Fruit fly (Drosophila melanogaster): ENCODE data around the gene tin.

The tin gene

dm6 chr3R:21339006-21339420, 39.8 kb upstream of the tin start (continued):
- no peak for TF ChIP-seq wek (GFP tag; optimal IDR thresholded peaks at IDR 0.05)
- no peak for TF ChIP-seq dati (GFP tag; IDR thresholded peaks at IDR 0.05)
- TF ChIP-seq CG7271 (tag; optimal IDR thresholded peaks at IDR 0.05), result no peak
- no peak for TF ChIP-seq stwl (tag; optimal IDR thresholded peaks at IDR 0.05)
- TF ChIP-seq CG14014 (GFP tag; IDR thresholded peaks at IDR 0.05), result no peak
- no peak for TF ChIP-seq CG12744 (GFP tag; optimal IDR thresholded peaks at IDR 0.05)
- no peak for TF ChIP-seq CkIIα-i1 (GFP tag; IDR thresholded peaks at IDR 0.05)
- peak; percentile 4 for TF ChIP-seq CG18764 (GFP tag; optimal IDR thresholded peaks at IDR 0.05)
- peak; percentile 44 for TF ChIP-seq HHEX (GFP tag; optimal IDR thresholded peaks at IDR 0.05)
- no peak for TF ChIP-seq CG6272 (GFP tag; IDR thresholded peaks at IDR 0.05)
- peak; percentile 26 for TF ChIP-seq tin (GFP tag; optimal IDR thresholded peaks at IDR 0.05)
- TF ChIP-seq prd (optimal IDR thresholded peaks at IDR 0.05), result no peak
- peak; percentile 61; the same call in 2 of the 3 replicates for TF ChIP-seq prd (GFP tag; IDR thresholded peaks at IDR 0.05)
- TF ChIP-seq CG12942 (GFP tag; optimal IDR thresholded peaks at IDR 0.05), result no peak
- no peak for TF ChIP-seq ssp (GFP tag; IDR thresholded peaks at IDR 0.05)
- peak; percentile 26; the same call in 1 of the 2 replicates for TF ChIP-seq ttk (GFP tag; IDR thresholded peaks at IDR 0.05)
- TF ChIP-seq CG13894 (tag; optimal IDR thresholded peaks at IDR 0.05), result no peak
- TF ChIP-seq amos (GFP tag; IDR thresholded peaks at IDR 0.05; ENCODE audit: partially characterized antibody), result no peak
- peak; percentile 10 for TF ChIP-seq CG6765 (GFP tag; optimal IDR thresholded peaks at IDR 0.05)
- TF ChIP-seq btn (GFP tag; optimal IDR thresholded peaks at IDR 0.05), result no peak
- TF ChIP-seq CG14965 (GFP tag; optimal IDR thresholded peaks at IDR 0.05; ENCODE audit: borderline replicate concordance), result no peak
- no peak for TF ChIP-seq CG3726 (GFP tag; IDR thresholded peaks at IDR 0.05)
- TF ChIP-seq CG2199 (GFP tag; IDR thresholded peaks at IDR 0.05), result no peak
- TF ChIP-seq CG4854 (GFP tag; optimal IDR thresholded peaks at IDR 0.05), result no peak
- TF ChIP-seq CG2129 (GFP tag; IDR thresholded peaks at IDR 0.05; ENCODE audit: partially characterized antibody), result no peak
- TF ChIP-seq ase (GFP tag; IDR thresholded peaks at IDR 0.05), result no peak
- peak; percentile 68 for TF ChIP-seq CG8388 (GFP tag; optimal IDR thresholded peaks at IDR 0.05)
- no peak for TF ChIP-seq bbx (GFP tag; IDR thresholded peaks at IDR 0.05; ENCODE audit: partially characterized antibody)
- no peak for TF ChIP-seq CG16813 (GFP tag; IDR thresholded peaks at IDR 0.05; ENCODE audit: partially characterized antibody)
- TF ChIP-seq sim (GFP tag; IDR thresholded peaks at IDR 0.05), result 0 out of 2 replicates have a peak, but pooled peaks have one; percentile 9
- TF ChIP-seq CG7745 (tag; optimal IDR thresholded peaks at IDR 0.05), result no peak
- TF ChIP-seq D19A (tag; optimal IDR thresholded peaks at IDR 0.05), result no peak
- no peak for TF ChIP-seq hb (GFP tag; IDR thresholded peaks at IDR 0.05; ENCODE audit: partially characterized antibody)
- TF ChIP-seq CG34224 (GFP tag; IDR thresholded peaks at IDR 0.05; ENCODE audit: partially characterized antibody), result no peak
- no peak for TF ChIP-seq crc (GFP tag; optimal IDR thresholded peaks at IDR 0.05)
- TF ChIP-seq slp2 (GFP tag; optimal IDR thresholded peaks at IDR 0.05), result no peak
- TF ChIP-seq fu2 (GFP tag; optimal IDR thresholded peaks at IDR 0.05), result no peak
- peak; percentile 68 for TF ChIP-seq phol (tag; optimal IDR thresholded peaks at IDR 0.05)
- TF ChIP-seq CG11696 (GFP tag; IDR thresholded peaks at IDR 0.05), result no peak
- no peak for TF ChIP-seq CG9215 (GFP tag; IDR thresholded peaks at IDR 0.05)
- no peak for TF ChIP-seq vnd (GFP tag; IDR thresholded peaks at IDR 0.05; ENCODE audit: partially characterized antibody)
- no peak for TF ChIP-seq BEAF-32 (GFP tag; optimal IDR thresholded peaks at IDR 0.05)
- TF ChIP-seq so (GFP tag; IDR thresholded peaks at IDR 0.05), result no peak
- TF ChIP-seq Tbp (GFP tag; optimal IDR thresholded peaks at IDR 0.05), result no peak
- no peak for TF ChIP-seq CG8765 (GFP tag; IDR thresholded peaks at IDR 0.05)
- no peak for TF ChIP-seq fd64A (GFP tag; optimal IDR thresholded peaks at IDR 0.05)
- peak; percentile 60; the same call in 1 of the 2 replicates for TF ChIP-seq CG6689 (GFP tag; IDR thresholded peaks at IDR 0.05)
- no peak for TF ChIP-seq Stat92E (GFP tag; optimal IDR thresholded peaks at IDR 0.05)
- TF ChIP-seq dimm (GFP tag; IDR thresholded peaks at IDR 0.05), result no peak
- peak; percentile 20 for TF ChIP-seq Dek (tag; optimal IDR thresholded peaks at IDR 0.05)
- no peak for TF ChIP-seq CG34422 (GFP tag; IDR thresholded peaks at IDR 0.05)

All from whole organism, embryonic.